Worm (Caenorhabditis elegans): Measurements from ENCODE around the gene cdc-73.

cdc-73 gene

ce11 chrIV:4005166-4005565 is 37.2 kb upstream of the cdc-73 start:
- no peak for TF ChIP-seq unc-39 (tag; optimal IDR thresholded peaks at IDR 0.05)
- peak; percentile 49 for TF ChIP-seq zag-1 (tag; optimal IDR thresholded peaks at IDR 0.05)
- no peak for TF ChIP-seq fos-1 (tag; optimal IDR thresholded peaks at IDR 0.05)
- no peak for TF ChIP-seq lsy-2 (tag; optimal IDR thresholded peaks at IDR 0.05)
- TF ChIP-seq skn-1 (tag; optimal IDR thresholded peaks at IDR 0.05) = no peak
- no peak for TF ChIP-seq nhr-21 (tag; optimal IDR thresholded peaks at IDR 0.05)
- TF ChIP-seq blmp-1 (tag; optimal IDR thresholded peaks at IDR 0.05; ENCODE audit: insufficient read depth) = no peak
- TF ChIP-seq nhr-12 (tag; optimal IDR thresholded peaks at IDR 0.05) = no peak

ce11 chrIV:4007697-4008096 is 34.7 kb upstream of the cdc-73 start, which contains the start of gene W02C12.2:
Gene W02C12.2, minus strand, starts transcription at chrIV:4007973.
- TF ChIP-seq egl-27 (tag; optimal IDR thresholded peaks at IDR 0.05) = no peak
- no peak for TF ChIP-seq aly-2 (tag; optimal IDR thresholded peaks at IDR 0.05)
- TF ChIP-seq ztf-11 (tag; optimal IDR thresholded peaks at IDR 0.05) = no peak
- TF ChIP-seq C34F6.9 (tag; optimal IDR thresholded peaks at IDR 0.05) = peak; percentile 38
- TF ChIP-seq crh-2 (tag; optimal IDR thresholded peaks at IDR 0.05) = no peak
- TF ChIP-seq nhr-23 (tag; optimal IDR thresholded peaks at IDR 0.05) = no peak
- TF ChIP-seq ceh-82 (tag; optimal IDR thresholded peaks at IDR 0.05) = no peak
- TF ChIP-seq Y55F3AM.14 (GFP tag; optimal IDR thresholded peaks at IDR 0.05) = no peak

DNA sequence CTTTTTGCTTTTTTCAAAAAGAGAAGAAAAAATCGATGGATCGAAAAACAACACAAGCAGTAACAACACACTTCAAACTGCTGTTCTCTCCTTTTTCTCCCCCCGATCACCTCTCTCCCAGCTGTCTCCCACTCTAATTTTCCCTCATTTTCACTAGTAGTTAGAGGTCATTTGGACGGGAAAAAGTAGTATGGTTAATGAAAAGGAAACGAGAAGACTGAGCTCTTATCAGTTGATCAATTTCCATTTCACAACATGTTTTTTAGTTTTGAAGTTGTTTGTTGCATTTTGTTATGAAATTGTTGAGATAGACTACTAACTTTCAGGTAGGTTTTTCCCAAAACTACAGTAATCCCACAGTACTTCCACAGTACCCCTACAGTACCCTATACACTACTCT is 33.9 kb upstream of the cdc-73 start:
- peak; percentile 65 for TF ChIP-seq blmp-1 (tag; optimal IDR thresholded peaks at IDR 0.05; ENCODE audit: insufficient read depth)
- TF ChIP-seq ztf-11 (tag; optimal IDR thresholded peaks at IDR 0.05) = no peak
- no peak for TF ChIP-seq elt-1 (tag; optimal IDR thresholded peaks at IDR 0.05)
- no peak for TF ChIP-seq nhr-129 (tag; optimal IDR thresholded peaks at IDR 0.05)
- TF ChIP-seq fos-1 (tag; optimal IDR thresholded peaks at IDR 0.05) = no peak

DNA sequence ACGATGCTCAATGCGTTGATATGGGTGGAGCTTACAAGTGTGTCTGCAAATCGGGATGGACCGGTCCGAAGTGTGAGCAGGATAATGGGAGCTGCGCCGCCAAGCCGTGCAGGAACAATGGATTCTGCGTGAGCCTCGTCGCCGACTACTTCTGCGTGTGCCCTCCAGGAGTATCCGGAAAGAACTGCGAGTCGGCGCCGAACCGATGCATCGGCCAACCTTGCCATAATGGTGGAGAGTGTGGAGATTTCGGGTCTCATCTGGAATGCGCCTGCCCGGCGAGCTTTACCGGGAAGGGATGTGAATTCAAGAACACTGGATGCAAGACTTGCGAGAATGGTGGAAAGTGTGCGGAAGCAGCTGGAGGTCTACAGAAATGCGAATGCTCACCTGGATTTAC is 32.5 kb upstream of the cdc-73 start:
- TF ChIP-seq nhr-237 (tag; optimal IDR thresholded peaks at IDR 0.05) (no peak), sma-9 (GFP tag; optimal IDR thresholded peaks at IDR 0.05) (no peak), sma-9 (tag; optimal IDR thresholded peaks at IDR 0.05) (no peak), ama-1 (optimal IDR thresholded peaks at IDR 0.05) (no peak), unc-55 (GFP tag; optimal IDR thresholded peaks at IDR 0.05) (no peak), crh-2 (tag; optimal IDR thresholded peaks at IDR 0.05) (no peak), elt-3 (tag; optimal IDR thresholded peaks at IDR 0.05) (no peak), nhr-129 (tag; optimal IDR thresholded peaks at IDR 0.05) (no peak), peb-1 (tag; optimal IDR thresholded peaks at IDR 0.05) (no peak), zag-1 (tag; optimal IDR thresholded peaks at IDR 0.05) (no peak), nhr-12 (tag; optimal IDR thresholded peaks at IDR 0.05) (no peak), nhr-25 (tag; optimal IDR thresholded peaks at IDR 0.05) (no peak), mab-5 (tag; optimal IDR thresholded peaks at IDR 0.05) (no peak), ztf-1 (GFP tag; conservative IDR thresholded peaks at IDR 0.05) (no peak), lin-39 (tag; optimal IDR thresholded peaks at IDR 0.05) (no peak), blmp-1 (tag; optimal IDR thresholded peaks at IDR 0.05; ENCODE audit: insufficient read depth) (no peak), nhr-10 (tag; optimal IDR thresholded peaks at IDR 0.05) (no peak)

DNA sequence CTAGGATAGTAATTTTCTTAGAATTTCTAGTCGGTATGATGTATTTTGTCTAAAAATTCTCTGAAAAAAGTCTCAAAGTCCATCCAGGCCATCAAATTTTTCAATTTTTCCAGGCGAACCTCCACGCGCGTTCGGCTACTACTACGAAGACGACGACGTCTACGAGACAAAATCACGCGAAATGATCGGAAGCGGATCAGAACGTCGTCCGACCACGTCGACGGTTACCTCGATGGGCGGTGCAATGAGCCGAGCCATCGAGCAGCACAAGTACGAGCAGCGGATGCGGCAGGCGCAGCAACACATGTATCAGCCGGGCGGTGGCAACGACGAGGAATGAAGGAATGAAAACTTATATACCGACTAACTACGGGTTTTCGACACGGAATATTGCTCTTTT is 28.8 kb upstream of the cdc-73 start:
- TF ChIP-seq nhr-12 (tag; optimal IDR thresholded peaks at IDR 0.05) = no peak
- TF ChIP-seq blmp-1 (tag; optimal IDR thresholded peaks at IDR 0.05; ENCODE audit: insufficient read depth) = no peak
- TF ChIP-seq ztf-11 (tag; optimal IDR thresholded peaks at IDR 0.05) = no peak
- TF ChIP-seq dmd-4 (tag; optimal IDR thresholded peaks at IDR 0.05) = no peak
- TF ChIP-seq ztf-1 (GFP tag; conservative IDR thresholded peaks at IDR 0.05) = no peak
- TF ChIP-seq egl-27 (tag; optimal IDR thresholded peaks at IDR 0.05) = no peak
- TF ChIP-seq ZK546.5 (tag; optimal IDR thresholded peaks at IDR 0.05) = no peak
- TF ChIP-seq nhr-237 (tag; optimal IDR thresholded peaks at IDR 0.05) = no peak
- TF ChIP-seq nhr-11 (tag; optimal IDR thresholded peaks at IDR 0.05) = no peak
- no peak for TF ChIP-seq crh-2 (tag; optimal IDR thresholded peaks at IDR 0.05)
- TF ChIP-seq unc-39 (tag; optimal IDR thresholded peaks at IDR 0.05) = no peak
- TF ChIP-seq ceh-82 (tag; optimal IDR thresholded peaks at IDR 0.05) = no peak
- TF ChIP-seq nhr-6 (tag; optimal IDR thresholded peaks at IDR 0.05) = no peak
- no peak for TF ChIP-seq mab-5 (tag; optimal IDR thresholded peaks at IDR 0.05)
- TF ChIP-seq unc-62 (GFP tag; optimal IDR thresholded peaks at IDR 0.05) = no peak
- TF ChIP-seq snpc-4 (tag; optimal IDR thresholded peaks at IDR 0.05) = no peak
- no peak for TF ChIP-seq sem-4 (tag; optimal IDR thresholded peaks at IDR 0.05)

Measured in whole organism, L2 larva.